Worm (Caenorhabditis elegans) whole organism, L4 larva: ENCODE measurements around the gene C16C8.12.
"Not testable (repeated sequence)": the region's sequence is repeated elsewhere in the genome, so short reads cannot be mapped to it uniquely, and the experiment has no call there.

Experiments used
- D1046.2 ChIP-seq: fragments of 200-800 bp; sonication (Bioruptor generic); IDR thresholded peaks from 2 replicates; pipeline ENCODE4 v1.3.6; 2022; ENCODE audit warnings: missing genetic modification characterization, missing compliant biosample characterization
- R02D3.7 ChIP-seq: fragments of 150-350 bp; sonication (generic microtip); optimal IDR thresholded peaks from 3 replicates; lab custom pipeline; 2014; ENCODE audit warnings: missing biosample characterization, missing genetic modification characterization
- Y105C5A.15 ChIP-seq: fragments of 200-800 bp; sonication (Bioruptor generic); IDR thresholded peaks from 2 replicates; pipeline ENCODE4 v1.3.6; 2022; ENCODE audit warnings: missing genetic modification characterization, missing compliant biosample characterization
- Y5F2A.4 ChIP-seq: fragments of 200-800 bp; sonication (Bioruptor generic); optimal IDR thresholded peaks from 2 replicates; lab custom pipeline; 2018; ENCODE audit warnings: mild to moderate bottlenecking, missing genetic modification characterization, missing compliant biosample characterization
- ZK546.5 ChIP-seq, 2 experiments: sonication (generic microtip); optimal IDR thresholded peaks; 2 replicates each; lab custom pipeline; 2017; ENCODE audit warnings: missing biosample characterization in 2 of 2, missing genetic modification characterization in 2 of 2
- arid-1 ChIP-seq: fragments of 200-800 bp; sonication (Bioruptor generic); conservative IDR thresholded peaks from 2 replicates; pipeline ENCODE4 v1.3.6; 2022; ENCODE audit warnings: missing genetic modification reagents, missing genetic modification characterization, missing compliant biosample characterization
- ceh-44 ChIP-seq: fragments of 200-800 bp; sonication (Bioruptor generic); IDR thresholded peaks from 2 replicates; pipeline ENCODE4 v1.3.6; 2022; ENCODE audit warnings: missing genetic modification reagents, missing genetic modification characterization, missing compliant biosample characterization
- ceh-82 ChIP-seq: sonication (generic microtip); optimal IDR thresholded peaks from 2 replicates; lab custom pipeline; 2017; ENCODE audit warnings: missing biosample characterization, missing genetic modification characterization
- ces-1 ChIP-seq: fragments of 150-350 bp; sonication (generic microtip); optimal IDR thresholded peaks from 4 replicates; lab custom pipeline; 2014; ENCODE audit warnings: missing biosample characterization, missing genetic modification reagents, missing genetic modification characterization
- daf-19 ChIP-seq: fragments of 200-800 bp; sonication (Bioruptor generic); conservative IDR thresholded peaks from 2 replicates; pipeline ENCODE4 v1.3.6; 2022; ENCODE audit warnings: missing genetic modification characterization, missing compliant biosample characterization
- dmd-9 ChIP-seq: fragments of 200-800 bp; sonication (Bioruptor generic); IDR thresholded peaks from 2 replicates; pipeline ENCODE4 v1.3.6; 2022; ENCODE audit warnings: missing genetic modification reagents, missing genetic modification characterization, missing compliant biosample characterization
- dpl-1 ChIP-seq: fragments of 150-350 bp; optimal IDR thresholded peaks from 2 replicates; lab custom pipeline; 2014; ENCODE audit warnings: missing biosample characterization, missing genetic modification reagents, missing genetic modification characterization
- fos-1 ChIP-seq: fragments of 150-350 bp; optimal IDR thresholded peaks from 2 replicates; lab custom pipeline; 2014; ENCODE audit warnings: missing biosample characterization, missing genetic modification characterization
- hif-1 ChIP-seq, 2 experiments: sonication (generic microtip); optimal IDR thresholded peaks; 2 replicates each; lab custom pipeline; 2016 to 2017; ENCODE audit warnings: missing compliant biosample characterization in 2 of 2, missing genetic modification characterization in 2 of 2, missing genetic modification reagents in 2 of 2, missing genotype in 2 of 2, mild to moderate bottlenecking in 1 of 2
- hlh-30 ChIP-seq: sonication (generic microtip); optimal IDR thresholded peaks from 2 replicates; lab custom pipeline; 2017; ENCODE audit warnings: antibody characterized with exemption, mild to moderate bottlenecking, missing genetic modification characterization, missing compliant biosample characterization; ENCODE audit not compliant: insufficient read depth
- jun-1 ChIP-seq: fragments of 150-350 bp; optimal IDR thresholded peaks from 2 replicates; lab custom pipeline; 2014; ENCODE audit warnings: missing biosample characterization, missing genetic modification reagents, missing genetic modification characterization
- lin-13 ChIP-seq: fragments of 150-350 bp; optimal IDR thresholded peaks from 2 replicates; lab custom pipeline; 2014; ENCODE audit warnings: missing biosample characterization, missing genetic modification reagents, missing genetic modification characterization
- lin-15B ChIP-seq: fragments of 150-350 bp; sonication (generic microtip); optimal IDR thresholded peaks from 3 replicates; lab custom pipeline; 2014; ENCODE audit warnings: missing biosample characterization, missing genetic modification characterization
- lin-39 ChIP-seq: fragments of 150-350 bp; optimal IDR thresholded peaks from 2 replicates; lab custom pipeline; 2014; ENCODE audit warnings: missing biosample characterization, missing genetic modification reagents, missing genetic modification characterization
- madf-5 ChIP-seq, 2 experiments: fragments of 200-800 bp; sonication (Bioruptor generic); IDR thresholded peaks; 2 replicates each; pipeline ENCODE4 v1.3.6; 2022; ENCODE audit warnings: missing compliant biosample characterization in 2 of 2, missing genetic modification characterization in 2 of 2
- madf-9 ChIP-seq: fragments of 200-800 bp; sonication (Bioruptor generic); conservative IDR thresholded peaks from 2 replicates; pipeline ENCODE4 v1.3.6; 2022; ENCODE audit warnings: missing genetic modification reagents, missing genetic modification characterization, missing compliant biosample characterization
- mep-1 ChIP-seq: fragments of 150-350 bp; sonication (generic microtip); optimal IDR thresholded peaks from 3 replicates; lab custom pipeline; 2014; ENCODE audit warnings: missing biosample characterization, missing genetic modification characterization
- nhr-10 ChIP-seq: fragments of 150-350 bp; optimal IDR thresholded peaks from 2 replicates; lab custom pipeline; 2014; ENCODE audit warnings: missing biosample characterization, missing genetic modification characterization
- nhr-237 ChIP-seq: sonication (generic microtip); optimal IDR thresholded peaks from 2 replicates; lab custom pipeline; 2017; ENCODE audit warnings: missing biosample characterization, missing genetic modification characterization
- nhr-28 ChIP-seq: fragments of 150-350 bp; optimal IDR thresholded peaks from 2 replicates; lab custom pipeline; 2014; ENCODE audit warnings: missing biosample characterization, missing genetic modification characterization
- nhr-41 ChIP-seq: fragments of 200-800 bp; sonication (Bioruptor generic); IDR thresholded peaks from 2 replicates; pipeline ENCODE4 v1.3.6; 2022; ENCODE audit warnings: missing genetic modification reagents, missing genetic modification characterization, missing compliant biosample characterization
- php-3 ChIP-seq: fragments of 200-800 bp; sonication (Bioruptor generic); IDR thresholded peaks from 2 replicates; pipeline ENCODE4 v1.3.6; 2022; ENCODE audit warnings: missing genetic modification reagents, missing genetic modification characterization, missing compliant biosample characterization
- rbr-2 ChIP-seq: sonication (generic microtip); optimal IDR thresholded peaks from 2 replicates; lab custom pipeline; 2016; ENCODE audit warnings: missing genotype, missing genetic modification characterization, missing compliant biosample characterization
- set-16 ChIP-seq: fragments of 200-800 bp; sonication (Bioruptor generic); IDR thresholded peaks from 2 replicates; pipeline ENCODE4 v1.3.6; 2022; ENCODE audit warnings: missing genetic modification reagents, missing genetic modification characterization, missing compliant biosample characterization
- skn-1 ChIP-seq: fragments of 150-350 bp; optimal IDR thresholded peaks from 2 replicates; lab custom pipeline; 2014; ENCODE audit warnings: missing biosample characterization, missing genetic modification characterization
- snpc-1.2 ChIP-seq: fragments of 200-800 bp; sonication (Bioruptor generic); IDR thresholded peaks from 2 replicates; pipeline ENCODE4 v1.3.6; 2022; ENCODE audit warnings: missing genetic modification reagents, missing genetic modification characterization, missing compliant biosample characterization
- spr-1 ChIP-seq: sonication (generic microtip); optimal IDR thresholded peaks from 2 replicates; lab custom pipeline; 2016; ENCODE audit warnings: mild to moderate bottlenecking, missing genetic modification characterization, missing compliant biosample characterization
- tag-97 ChIP-seq: fragments of 200-800 bp; sonication (Bioruptor generic); IDR thresholded peaks from 2 replicates; pipeline ENCODE4 v1.3.6; 2022; ENCODE audit warnings: missing genetic modification characterization, missing compliant biosample characterization
- unc-39 ChIP-seq: sonication (generic microtip); optimal IDR thresholded peaks from 2 replicates; lab custom pipeline; 2017; ENCODE audit warnings: missing biosample characterization, missing genetic modification characterization
- unc-62 ChIP-seq, 3 experiments: fragments of 150-350 bp in 1 of 3; sonication (generic microtip); optimal IDR thresholded peaks in 2 of 3; peaks in 1 of 3; 1 replicate in 1 of 3; 2 replicates in 2 of 3; lab custom pipeline; 2014 to 2017; ENCODE audit warnings: missing biosample characterization in 3 of 3, missing genetic modification characterization in 3 of 3, missing genetic modification reagents in 3 of 3, missing genotype in 1 of 3
- zfp-3 ChIP-seq: fragments of 200-800 bp; sonication (Bioruptor generic); conservative IDR thresholded peaks from 2 replicates; pipeline ENCODE4 v1.3.6; 2022; ENCODE audit warnings: missing genetic modification reagents, missing genetic modification characterization, missing compliant biosample characterization

The C16C8.12 gene

DNA sequence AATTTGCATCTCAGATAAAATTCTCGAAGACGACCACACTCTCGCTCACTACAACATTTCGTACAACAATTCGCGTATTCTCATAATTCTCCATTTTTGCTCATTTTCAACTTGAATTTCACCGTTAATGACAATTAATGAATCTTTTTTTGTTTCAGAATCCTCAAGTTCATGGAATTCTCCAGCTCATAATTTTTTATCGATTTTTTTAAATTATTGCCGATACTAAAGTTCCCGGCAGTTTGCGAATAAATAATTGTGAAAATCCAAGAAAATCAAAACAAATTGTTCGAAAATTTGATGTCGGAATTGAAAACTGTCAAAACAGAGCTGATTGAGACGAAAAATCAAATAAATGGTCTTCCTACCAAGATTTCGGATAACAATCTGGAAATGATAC lies 4.6 kb upstream of the C16C8.12 start, which contains the start of gene C16C8.21:
TSS of gene C16C8.21 (plus strand) at position 301 of the 400 bp plus-strand sequence.
- TF ChIP-seq ZK546.5 (tag; optimal IDR thresholded peaks at IDR 0.05; lab: Kevin White, UChicago) (no peak), unc-62 (GFP tag; optimal IDR thresholded peaks at IDR 0.05 in 1 of 2; lab: Kevin White, UChicago) (no peak), unc-62 (tag; optimal IDR thresholded peaks at IDR 0.05; lab: Kevin White, UChicago) (no peak), nhr-10 (tag; lab: Kevin White, UChicago) (no peak), Y5F2A.4 (GFP tag; lab: Kevin White, UChicago) (no peak), rbr-2 (tag; lab: Kevin White, UChicago) (no peak), Y105C5A.15 (GFP tag; lab: Robert Waterston, UW) (no peak), ces-1 (GFP tag; lab: Kevin White, UChicago) (no peak), hif-1 (tag; optimal IDR thresholded peaks at IDR 0.05; lab: Kevin White, UChicago) (no peak), madf-5 (GFP tag; IDR thresholded peaks at IDR 0.05; lab: Robert Waterston, UW) (no peak), arid-1 (GFP tag; lab: Robert Waterston, UW) (no peak), mep-1 (tag; lab: Kevin White, UChicago) (no peak), nhr-237 (no peak), nhr-28 (tag; lab: Kevin White, UChicago) (no peak), ceh-44 (GFP tag; lab: Robert Waterston, UW) (no peak), skn-1 (tag; lab: Kevin White, UChicago) (no peak)

DNA sequence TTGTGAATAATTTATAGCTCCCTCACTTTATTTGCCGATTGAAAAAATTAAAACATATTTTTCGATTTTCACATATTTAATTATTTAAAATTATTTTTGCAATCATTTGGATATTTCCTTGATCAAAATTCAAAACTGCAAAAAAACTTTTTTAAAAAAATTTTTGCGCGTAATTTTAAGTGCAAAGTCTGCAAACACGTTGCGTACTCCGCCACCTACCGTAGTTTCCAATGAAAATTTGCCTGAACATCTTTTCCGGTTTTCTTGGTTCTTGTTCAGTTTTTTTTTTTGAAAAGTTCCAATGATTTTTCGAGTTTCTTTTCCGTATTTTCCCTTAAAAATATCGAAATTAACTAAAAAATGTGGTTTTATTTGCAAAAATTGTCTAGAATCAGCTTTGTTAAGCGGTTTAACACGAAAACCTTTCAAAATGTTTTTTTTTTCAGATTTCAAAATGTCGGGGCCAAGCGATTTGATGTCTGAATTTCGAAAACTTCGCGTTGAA lies 3.7 kb upstream of the C16C8.12 start, which contains the start of gene C16C8.25:
TSS of gene C16C8.25 (plus strand) at position 455 of the 505 bp plus-strand sequence.
- no peak for TF ChIP-seq ces-1 (GFP tag; lab: Kevin White, UChicago)
- TF ChIP-seq mep-1 (tag; lab: Kevin White, UChicago), result no peak

DNA sequence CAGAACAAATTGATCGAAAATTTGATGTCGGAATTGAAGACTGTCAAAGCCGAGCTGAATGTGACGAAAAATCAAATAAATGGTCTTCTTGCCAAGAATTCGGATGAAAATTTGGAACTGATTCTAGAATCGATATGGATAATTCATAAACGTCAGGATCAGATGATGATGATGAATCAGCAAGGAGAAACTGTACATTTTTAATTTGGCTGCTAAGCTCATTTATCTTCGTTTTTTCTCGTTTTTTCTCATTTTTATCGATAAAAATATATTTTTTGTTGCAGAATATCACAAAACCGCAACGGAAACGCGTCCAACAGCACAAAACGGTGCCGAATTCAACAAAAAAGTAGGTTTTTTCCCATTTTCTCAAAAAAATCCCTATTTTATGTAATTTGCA lies 3.0 kb upstream of the C16C8.12 start, which contains the start of gene C16C8.14:
TSS of gene C16C8.14 (plus strand) at position 301 of the 400 bp plus-strand sequence.
- TF ChIP-seq hlh-30 (tag; lab: Kevin White, UChicago); snpc-1.2 (GFP tag; lab: Robert Waterston, UW); unc-39 (tag; lab: Kevin White, UChicago): not testable (repeated sequence)

DNA sequence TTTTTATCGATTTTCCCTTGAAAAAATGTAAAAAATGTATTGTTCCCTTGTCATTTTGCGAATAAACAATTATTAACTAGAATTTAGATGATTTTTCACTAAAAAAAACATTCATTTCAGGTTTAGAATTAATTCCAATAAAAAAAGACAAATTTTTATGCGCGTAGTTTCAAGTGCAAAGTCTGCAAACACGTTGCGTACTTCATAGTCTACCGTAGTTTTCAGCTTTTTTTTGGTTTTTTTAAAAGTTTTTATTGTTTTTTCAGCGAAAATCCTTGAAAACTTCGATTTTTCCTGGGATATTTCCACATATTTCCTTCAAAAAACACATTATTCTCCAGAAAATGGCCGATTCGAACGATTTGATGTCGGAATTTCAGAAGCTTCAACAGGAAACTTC lies 1.0 kb downstream of the C16C8.12 start, which contains the start of gene C16C8.11:
TSS of gene C16C8.11 (plus strand) at position 188 of the 400 bp plus-strand sequence.
- TF ChIP-seq php-3 (GFP tag; lab: Robert Waterston, UW), result no peak
- TF ChIP-seq fos-1 (tag; lab: Kevin White, UChicago), result no peak
- TF ChIP-seq D1046.2 (GFP tag; lab: Robert Waterston, UW), result no peak
- no peak for TF ChIP-seq zfp-3
- TF ChIP-seq R02D3.7 (tag; lab: Kevin White, UChicago), result no peak
- TF ChIP-seq lin-39 (tag; lab: Kevin White, UChicago), result no peak
- TF ChIP-seq madf-9 (GFP tag; lab: Robert Waterston, UW), result no peak
- TF ChIP-seq dpl-1 (GFP tag; lab: Kevin White, UChicago), result no peak
- TF ChIP-seq nhr-41 (GFP tag; lab: Robert Waterston, UW), result no peak
- no peak for TF ChIP-seq tag-97 (GFP tag; lab: Robert Waterston, UW)
- TF ChIP-seq ceh-82 (tag; lab: Kevin White, UChicago), result no peak
- TF ChIP-seq madf-5 (GFP tag; IDR thresholded peaks at IDR 0.05; lab: Robert Waterston, UW), result no peak
- no peak for TF ChIP-seq set-16 (GFP tag; lab: Robert Waterston, UW)
- no peak for TF ChIP-seq lin-13
- TF ChIP-seq spr-1, result no peak
- no peak for TF ChIP-seq daf-19
- TF ChIP-seq jun-1 (tag; lab: Kevin White, UChicago), result no peak
- no peak for TF ChIP-seq unc-39 (tag; lab: Kevin White, UChicago)
- no peak for TF ChIP-seq dmd-9 (GFP tag; lab: Robert Waterston, UW)
- no peak for TF ChIP-seq lin-15B (tag; lab: Kevin White, UChicago)
